Worm (Caenorhabditis elegans): ENCODE results near the gene spig-7.

- TF ChIP-seq dao-5 (tag; optimal IDR thresholded peaks at IDR 0.05) (no peak), W03F9.2 (tag; optimal IDR thresholded peaks at IDR 0.05) (no peak)
Observed at ce11 chrV:1505995-1506394, 11.4 kb downstream of the spig-7 start, which contains the start of gene sru-28.
